Worm (Caenorhabditis elegans) whole organism, L3 larva: Measurements from ENCODE around the gene rpl-3.

Source experiments
- ama-1 ChIP-seq: fragments of 150-350 bp; optimal IDR thresholded peaks from 2 replicates; lab custom pipeline; 2018
- fkh-10 ChIP-seq: sonication (generic microtip); optimal IDR thresholded peaks from 2 replicates; lab custom pipeline; 2017; ENCODE audit warnings: missing biosample characterization, missing genetic modification reagents, missing genetic modification characterization
- fos-1 ChIP-seq: fragments of 150-350 bp; optimal IDR thresholded peaks from 2 replicates; lab custom pipeline; 2014; ENCODE audit warnings: missing biosample characterization, missing genetic modification characterization
- snpc-4 ChIP-seq: fragments of 150-350 bp; optimal IDR thresholded peaks from 2 replicates; lab custom pipeline; 2014; ENCODE audit warnings: missing biosample characterization, missing genetic modification characterization

DNA sequence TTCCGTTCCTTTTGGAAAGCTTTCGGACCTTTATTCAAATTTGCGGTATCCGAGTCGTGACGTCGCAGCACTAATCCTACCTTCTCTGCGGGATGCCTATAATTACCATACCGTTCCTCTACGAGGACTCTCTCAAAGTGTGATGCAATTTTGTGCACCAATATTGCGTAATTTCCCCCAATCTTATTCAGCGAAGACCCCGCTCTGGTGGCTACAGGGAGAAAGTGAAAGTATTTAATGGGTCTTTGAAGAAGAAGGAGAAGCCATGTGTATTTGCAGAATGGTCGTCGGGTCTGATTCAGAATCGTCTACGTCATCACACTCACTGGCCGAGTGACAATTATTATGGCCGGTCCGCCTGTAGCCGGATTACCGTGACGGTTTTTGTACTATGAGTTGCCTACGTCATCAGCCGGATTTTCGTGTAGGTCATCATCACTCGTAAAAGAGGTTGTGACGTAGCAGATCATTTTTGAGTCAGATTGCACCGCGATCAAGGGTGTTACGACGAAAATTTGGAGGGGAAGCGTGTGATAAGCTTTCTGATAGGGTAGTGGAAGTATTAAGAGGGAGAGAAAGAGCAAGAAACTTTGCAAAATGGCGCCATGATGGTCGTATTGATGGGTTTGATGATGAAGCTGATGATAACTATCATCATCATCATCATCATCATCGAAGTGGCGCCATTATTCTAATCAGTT lies 8.7 kb downstream of the rpl-3 start:
- TF ChIP-seq ama-1 (lab: Kevin White, UChicago) (no peak), fkh-10 (no peak), fos-1 (tag; lab: Kevin White, UChicago) (no peak), snpc-4 (tag; lab: Kevin White, UChicago) (no peak)
